Worm (Caenorhabditis elegans): ENCODE results near the gene R07B1.5.
A peak's percentile ranks its signal among the peaks of the same experiment; 100 is the strongest.

Gene R07B1.5

DNA sequence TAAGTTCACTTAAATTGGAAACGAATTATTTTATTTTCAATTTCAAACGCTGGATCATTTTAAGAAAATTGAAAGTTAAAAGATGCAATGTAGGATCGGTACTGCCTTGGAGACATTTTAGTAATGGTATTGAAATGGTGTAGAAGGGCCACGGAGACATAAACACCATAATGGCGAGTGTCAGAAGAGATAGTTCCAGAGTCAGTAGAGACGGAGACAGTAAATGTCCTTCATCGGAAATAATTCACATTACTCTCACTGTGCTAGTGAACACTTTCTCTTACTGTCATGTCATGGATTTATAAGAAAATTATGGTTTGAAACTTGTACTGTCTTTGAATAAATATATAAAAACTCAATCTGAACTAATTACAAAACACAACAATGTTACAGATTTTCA lies 29.7 kb downstream of the R07B1.5 start (continued):
- no peak for TF ChIP-seq pag-3 (tag; optimal IDR thresholded peaks at IDR 0.05; ENCODE audit: borderline replicate concordance)

- TF ChIP-seq K09A11.1 (tag; optimal IDR thresholded peaks at IDR 0.05; ENCODE audit: insufficient read depth): no peak
- no peak for TF ChIP-seq rnt-1 (tag; optimal IDR thresholded peaks at IDR 0.05)
- no peak for TF ChIP-seq unc-3 (GFP tag; conservative IDR thresholded peaks at IDR 0.05)
- no peak for TF ChIP-seq unc-3 (tag; optimal IDR thresholded peaks at IDR 0.05)
- TF ChIP-seq fkh-6 (tag; optimal IDR thresholded peaks at IDR 0.05): no peak
- no peak for TF ChIP-seq ttx-3 (tag; optimal IDR thresholded peaks at IDR 0.05)
- TF ChIP-seq ahr-1 (tag; optimal IDR thresholded peaks at IDR 0.05): no peak
- no peak for TF ChIP-seq ets-4 (tag; optimal IDR thresholded peaks at IDR 0.05)
- no peak for TF ChIP-seq ceh-34 (tag; optimal IDR thresholded peaks at IDR 0.05)
- TF ChIP-seq sdc-2 (tag; optimal IDR thresholded peaks at IDR 0.05): no peak
- TF ChIP-seq hlh-8 (tag; optimal IDR thresholded peaks at IDR 0.05): no peak
- no peak for TF ChIP-seq elt-4 (tag; optimal IDR thresholded peaks at IDR 0.05)
- TF ChIP-seq sox-4 (tag; optimal IDR thresholded peaks at IDR 0.05): no peak
- no peak for TF ChIP-seq hlh-30 (tag; optimal IDR thresholded peaks at IDR 0.05; ENCODE audit: insufficient read depth)
- TF ChIP-seq ceh-14 (tag; optimal IDR thresholded peaks at IDR 0.05): no peak
Measured at ce11 chrX:9894844-9895243, 31.5 kb downstream of the R07B1.5 start, which contains the start of gene F21G4.3. F21G4.3 (plus strand) TSS chrX:9895144.

DNA sequence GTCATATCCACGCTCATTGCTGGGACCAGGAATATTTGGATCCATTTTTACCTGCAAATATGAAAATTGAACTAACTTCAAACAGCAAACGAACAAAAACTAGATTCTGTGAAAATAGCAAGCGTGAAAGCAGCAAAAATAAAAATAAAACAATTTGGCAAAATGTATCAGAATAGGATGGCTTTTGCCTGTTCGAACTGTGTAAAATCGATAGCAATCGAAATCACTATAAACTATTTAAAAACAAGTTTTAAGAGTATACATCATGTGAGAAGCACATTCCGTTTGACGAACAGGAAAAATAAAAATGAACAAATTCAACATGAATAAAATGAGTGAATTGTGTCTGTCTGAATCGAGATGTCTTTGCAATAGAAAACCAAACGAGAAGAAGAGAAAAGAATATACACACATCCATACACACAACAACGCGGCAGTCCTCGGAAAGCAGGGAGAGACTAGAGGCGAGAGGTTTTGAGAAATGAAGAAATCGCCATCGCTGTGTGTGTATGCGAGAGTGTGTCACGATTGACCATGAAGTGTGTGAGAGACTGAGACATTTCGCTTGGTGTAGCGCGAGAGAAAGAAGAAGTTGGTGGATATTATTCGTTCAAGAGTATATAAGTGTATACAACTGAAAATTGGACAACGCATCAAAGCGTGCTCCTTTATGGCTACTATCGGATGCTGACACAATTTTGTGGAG lies 36.2 kb downstream of the R07B1.5 start, which contains the start of gene phf-34:
Gene phf-34 (minus strand): TSS at position 51 of the 706 bp plus-strand sequence.
- TF ChIP-seq dve-1 (tag; optimal IDR thresholded peaks at IDR 0.05) (peak; percentile 37), hlh-8 (tag; optimal IDR thresholded peaks at IDR 0.05) (no peak), ceh-31 (tag; optimal IDR thresholded peaks at IDR 0.05) (peak; percentile 74), K02D7.2 (tag; optimal IDR thresholded peaks at IDR 0.05) (no peak), ceh-19 (GFP tag; optimal IDR thresholded peaks at IDR 0.05) (peak; percentile 43), ceh-34 (tag; optimal IDR thresholded peaks at IDR 0.05) (peak; percentile 35), tbx-2 (tag; optimal IDR thresholded peaks at IDR 0.05) (peak; percentile 37), nfya-1 (tag; optimal IDR thresholded peaks at IDR 0.05) (peak; percentile 67), fkh-10 (GFP tag; optimal IDR thresholded peaks at IDR 0.05) (no peak), unc-42 (tag; optimal IDR thresholded peaks at IDR 0.05) (peak; percentile 67), hlh-30 (tag; optimal IDR thresholded peaks at IDR 0.05; ENCODE audit: insufficient read depth) (peak; percentile 38), fkh-6 (tag; optimal IDR thresholded peaks at IDR 0.05) (no peak), unc-86 (tag; optimal IDR thresholded peaks at IDR 0.05) (no peak), unc-55 (GFP tag; optimal IDR thresholded peaks at IDR 0.05) (peak; percentile 31), npax-4 (tag; optimal IDR thresholded peaks at IDR 0.05) (no peak), elt-4 (tag; optimal IDR thresholded peaks at IDR 0.05) (no peak), sdc-2 (tag; optimal IDR thresholded peaks at IDR 0.05) (peak; percentile 58)

DNA sequence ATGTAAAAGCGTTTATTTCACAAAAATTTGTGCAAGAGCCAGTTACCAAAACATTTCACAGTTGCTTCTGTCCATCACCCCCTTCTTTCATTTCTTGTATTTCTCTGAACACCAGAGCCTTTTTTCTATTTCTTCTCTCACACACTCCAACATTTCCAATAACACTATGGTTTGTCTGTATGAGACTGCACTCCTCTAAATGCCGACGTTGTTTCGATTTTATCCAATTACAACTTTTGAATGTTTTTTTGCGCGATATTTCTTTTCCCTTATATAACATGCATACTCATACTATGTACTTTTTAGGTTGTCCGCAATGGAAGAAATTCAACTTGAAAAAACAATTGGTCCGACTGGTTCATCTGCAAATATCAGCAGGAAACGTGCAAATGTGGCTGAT lies 42.5 kb downstream of the R07B1.5 start, which contains the start of gene F21G4.5:
Gene F21G4.5 (plus strand): TSS at position 301 of the 400 bp plus-strand sequence.
- TF ChIP-seq ahr-1 (tag; optimal IDR thresholded peaks at IDR 0.05) (no peak), hlh-8 (tag; optimal IDR thresholded peaks at IDR 0.05) (no peak), hlh-6 (tag; optimal IDR thresholded peaks at IDR 0.05) (no peak), unc-55 (GFP tag; optimal IDR thresholded peaks at IDR 0.05) (no peak), sox-2 (GFP tag; IDR thresholded peaks at IDR 0.05) (no peak), pax-1 (tag; optimal IDR thresholded peaks at IDR 0.05) (no peak), T23F11.4 (GFP tag; optimal IDR thresholded peaks at IDR 0.05) (no peak), zip-5 (tag; optimal IDR thresholded peaks at IDR 0.05) (no peak), ets-4 (tag; optimal IDR thresholded peaks at IDR 0.05) (no peak), tbx-7 (tag; optimal IDR thresholded peaks at IDR 0.05) (no peak), pat-9 (tag; optimal IDR thresholded peaks at IDR 0.05) (no peak)
